Fruit fly (Drosophila melanogaster) whole organism, embryonic: ENCODE data around the gene Shal.
A peak's percentile ranks its signal among the peaks of the same experiment; 100 is the strongest.

Source experiments
- CG12744 ChIP-seq: fragments of 200-800 bp; sonication (Bioruptor generic); optimal IDR thresholded peaks from 2 replicates; lab custom pipeline; 2016; ENCODE audit warnings: missing biosample characterization, missing genetic modification characterization
- CG13894 ChIP-seq: fragments of 200-800 bp; sonication (Bioruptor generic); optimal IDR thresholded peaks from 3 replicates; lab custom pipeline; 2018; ENCODE audit warnings: missing biosample characterization, mild to moderate bottlenecking, missing genetic modification characterization, moderate library complexity
- CG2875 ChIP-seq: fragments of 200-800 bp; sonication (Bioruptor generic); optimal IDR thresholded peaks from 2 replicates; lab custom pipeline; 2017; ENCODE audit warnings: missing biosample characterization, mild to moderate bottlenecking, missing genetic modification characterization, missing genetic modification reagents
- CG30431 ChIP-seq: fragments of 200-800 bp; sonication (Bioruptor generic); optimal IDR thresholded peaks from 2 replicates; lab custom pipeline; 2017; ENCODE audit warnings: missing biosample characterization, missing genetic modification characterization
- CG32767 ChIP-seq: fragments of 200-800 bp; sonication (Bioruptor generic); IDR thresholded peaks from 2 replicates; pipeline ENCODE4 v1.3.6; 2022; ENCODE audit warnings: missing biosample characterization, missing genetic modification characterization
- CG7372 ChIP-seq: fragments of 200-800 bp; sonication (Bioruptor generic); IDR thresholded peaks from 2 replicates; pipeline ENCODE4 v1.3.6; 2022; ENCODE audit warnings: missing biosample characterization, missing genetic modification characterization
- CG8359 ChIP-seq: fragments of 200-800 bp; sonication (Bioruptor generic); optimal IDR thresholded peaks from 2 replicates; lab custom pipeline; 2017; ENCODE audit warnings: missing biosample characterization, mild to moderate bottlenecking, missing genetic modification characterization, borderline replicate concordance
- CG9876 ChIP-seq: fragments of 200-800 bp; sonication (Bioruptor generic); optimal IDR thresholded peaks from 2 replicates; lab custom pipeline; 2016; ENCODE audit warnings: missing biosample characterization, missing genetic modification characterization
- CG9932 ChIP-seq: fragments of 200-800 bp; sonication (Bioruptor generic); IDR thresholded peaks from 2 replicates; pipeline ENCODE4 v1.3.6; 2022; ENCODE audit warnings: missing biosample characterization, missing genetic modification characterization
- CTCF ChIP-seq: fragments of 200-800 bp; sonication (Bioruptor generic); optimal IDR thresholded peaks from 2 replicates; lab custom pipeline; 2017; ENCODE audit warnings: missing biosample characterization, mild to moderate bottlenecking, missing genetic modification characterization, moderate library complexity
- CrebB ChIP-seq: fragments of 200-800 bp; sonication (Bioruptor generic); optimal IDR thresholded peaks from 3 replicates; lab custom pipeline; 2018; ENCODE audit warnings: missing biosample characterization, mild to moderate bottlenecking, missing genetic modification characterization
- Drgx ChIP-seq: fragments of 200-800 bp; sonication (Bioruptor generic); IDR thresholded peaks from 2 replicates; pipeline ENCODE4 v1.3.6; 2022; ENCODE audit warnings: missing biosample characterization, missing genetic modification characterization
- Ets65A ChIP-seq: fragments of 200-800 bp; sonication (Bioruptor generic); peaks from one replicate; lab custom pipeline; 2016; ENCODE audit warnings: missing biosample characterization, missing genetic modification characterization
- Fer1 ChIP-seq: fragments of 200-800 bp; sonication (Bioruptor generic); optimal IDR thresholded peaks from 2 replicates; lab custom pipeline; 2017; ENCODE audit warnings: missing biosample characterization, mild to moderate bottlenecking, missing genetic modification characterization
- HHEX ChIP-seq: fragments of 200-800 bp; sonication (Bioruptor generic); optimal IDR thresholded peaks from 3 replicates; lab custom pipeline; 2017; ENCODE audit warnings: missing biosample characterization, mild to moderate bottlenecking, missing genetic modification characterization, missing genetic modification reagents
- HmgZ ChIP-seq: fragments of 200-800 bp; sonication (Bioruptor generic); optimal IDR thresholded peaks from 2 replicates; lab custom pipeline; 2018; ENCODE audit warnings: missing biosample characterization, mild to moderate bottlenecking, missing genetic modification characterization
- Hmx ChIP-seq: fragments of 200-800 bp; sonication (Bioruptor generic); optimal IDR thresholded peaks from 2 replicates; lab custom pipeline; 2016; ENCODE audit warnings: missing biosample characterization, missing genetic modification characterization
- Lim3 ChIP-seq: fragments of 200-800 bp; sonication (Bioruptor generic); IDR thresholded peaks from 2 replicates; pipeline ENCODE4 v1.3.6; 2022; ENCODE audit warnings: missing biosample characterization, missing genetic modification characterization
- Neu2 ChIP-seq: fragments of 200-800 bp; sonication (Bioruptor generic); optimal IDR thresholded peaks from 3 replicates; lab custom pipeline; 2016; ENCODE audit warnings: missing biosample characterization, missing genetic modification characterization, borderline replicate concordance
- Xbp1 ChIP-seq: fragments of 200-800 bp; sonication (Bioruptor generic); optimal IDR thresholded peaks from 3 replicates; lab custom pipeline; 2016; ENCODE audit warnings: missing biosample characterization, mild to moderate bottlenecking, missing genetic modification characterization
- chm ChIP-seq: fragments of 200-800 bp; sonication (Bioruptor generic); IDR thresholded peaks from 2 replicates; pipeline ENCODE4 v1.3.6; 2022; ENCODE audit warnings: missing biosample characterization, missing genetic modification characterization
- corto ChIP-seq: fragments of 200-800 bp; sonication (Bioruptor generic); optimal IDR thresholded peaks from 2 replicates; lab custom pipeline; 2016; ENCODE audit warnings: missing biosample characterization, mild to moderate bottlenecking, missing genetic modification characterization, moderate library complexity
- dm ChIP-seq: fragments of 200-800 bp; sonication (Bioruptor generic); optimal IDR thresholded peaks from 3 replicates; lab custom pipeline; 2016; ENCODE audit warnings: missing biosample characterization, missing genetic modification characterization
- hbn ChIP-seq: fragments of 200-800 bp; sonication (Bioruptor generic); IDR thresholded peaks from 2 replicates; pipeline ENCODE4 v1.3.6; 2022; ENCODE audit warnings: missing biosample characterization, missing genetic modification characterization; ENCODE audit not compliant: partially characterized antibody
- klu ChIP-seq: fragments of 200-800 bp; sonication (Bioruptor generic); IDR thresholded peaks from 2 replicates; pipeline ENCODE4 v1.3.6; 2022; ENCODE audit warnings: missing biosample characterization, missing genetic modification characterization
- nerfin-1 ChIP-seq: fragments of 200-800 bp; sonication (Bioruptor generic); optimal IDR thresholded peaks from 3 replicates; lab custom pipeline; 2019; ENCODE audit warnings: missing biosample characterization, mild to moderate bottlenecking, missing genetic modification characterization, moderate library complexity
- oc ChIP-seq: fragments of 200-800 bp; sonication (Bioruptor generic); optimal IDR thresholded peaks from 2 replicates; lab custom pipeline; 2018; ENCODE audit warnings: missing biosample characterization, mild to moderate bottlenecking, missing genetic modification characterization, moderate library complexity
- slou ChIP-seq: fragments of 200-800 bp; sonication (Bioruptor generic); optimal IDR thresholded peaks from 3 replicates; lab custom pipeline; 2016; ENCODE audit warnings: missing biosample characterization, missing genetic modification characterization
- usp ChIP-seq: fragments of >200 bp; optimal IDR thresholded peaks from 2 replicates; lab custom pipeline; 2017; ENCODE audit warnings: missing biosample characterization, missing genetic modification characterization
- vnd ChIP-seq: fragments of 200-800 bp; sonication (Bioruptor generic); IDR thresholded peaks from 3 replicates; pipeline ENCODE4 v1.3.6; 2022; ENCODE audit warnings: missing biosample characterization, missing genetic modification characterization; ENCODE audit not compliant: partially characterized antibody

Gene Shal

DNA sequence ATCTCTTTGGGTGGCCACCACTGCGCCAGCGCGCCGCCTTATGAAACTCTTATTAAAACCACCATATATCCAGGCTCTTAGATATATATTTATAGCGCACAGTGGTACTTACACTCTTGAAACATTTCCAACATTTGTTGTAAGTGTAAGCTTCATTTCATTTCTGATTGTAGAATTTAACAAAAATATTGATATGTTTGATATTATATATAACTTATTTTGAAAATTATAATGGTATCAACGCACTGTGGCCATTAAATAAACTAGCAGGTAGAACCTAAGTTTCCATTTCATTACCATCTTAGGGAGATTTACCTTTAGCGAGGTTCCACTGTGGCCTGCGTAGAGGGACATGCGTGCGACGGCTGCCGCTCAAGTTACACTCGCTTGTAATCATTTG, 59.7 kb downstream of the Shal start (continued):
- no peak for TF ChIP-seq nerfin-1 (tag; lab: Kevin White, UChicago)
- TF ChIP-seq, all 482 proteins: peak for 0

DNA sequence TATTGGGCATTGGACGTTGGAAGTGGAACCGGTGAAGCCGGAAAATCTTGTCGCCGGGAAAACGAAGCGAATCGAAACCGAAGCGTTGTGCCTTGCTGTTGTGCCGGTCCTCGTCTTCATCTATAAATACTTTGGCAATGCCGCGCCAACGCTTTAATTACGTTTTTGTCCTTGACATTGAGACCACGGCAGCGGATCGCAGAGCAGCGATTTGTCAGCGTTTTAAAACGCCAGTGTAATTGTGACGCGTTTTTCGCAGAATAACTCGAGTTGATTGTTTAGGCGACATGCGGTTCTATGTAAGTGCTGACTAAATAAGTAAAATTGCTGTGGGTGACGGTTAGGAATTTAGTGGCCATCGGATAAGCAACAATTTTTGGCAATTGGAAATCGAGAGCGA, 63.3 kb downstream of the Shal start:
- TF ChIP-seq CG8359 (peak; percentile 93), chm (GFP tag; lab: Robert Waterston, UW) (no peak)

DNA sequence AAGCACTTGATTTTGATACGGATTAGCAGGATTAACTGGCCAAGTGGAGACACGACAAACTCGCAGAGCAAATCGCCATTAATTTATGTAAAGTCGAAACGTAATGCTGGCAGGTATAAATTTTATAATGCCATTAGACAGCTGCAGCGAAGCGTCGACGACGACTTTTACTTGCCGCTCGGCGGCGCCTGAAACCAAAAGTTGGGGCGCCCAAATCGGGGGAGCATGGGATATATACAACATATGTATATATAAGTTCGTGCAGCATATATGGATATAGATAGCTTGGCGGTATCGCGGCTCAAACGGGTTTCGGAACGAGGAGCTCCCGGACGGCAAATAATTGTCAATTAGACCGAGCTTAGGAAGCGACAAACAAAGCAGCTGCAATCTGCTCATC, 63.7 kb downstream of the Shal start, which contains the start of gene Cpr76Bc:
Gene Cpr76Bc (plus strand): TSS at position 301 of the 400 bp plus-strand sequence.
- TF ChIP-seq CG9932 (GFP tag; lab: Robert Waterston, UW) (no peak), Drgx (GFP tag; lab: Robert Waterston, UW) (0 out of 2 replicates have a peak, but pooled peaks have one; percentile 37), corto (GFP tag; lab: Kevin White, UChicago) (no peak), Lim3 (GFP tag; lab: Robert Waterston, UW) (no peak), klu (no peak), oc (peak; percentile 12), Xbp1 (no peak), Ets65A (peak; percentile 26), CG7372 (GFP tag; lab: Robert Waterston, UW) (no peak)

DNA sequence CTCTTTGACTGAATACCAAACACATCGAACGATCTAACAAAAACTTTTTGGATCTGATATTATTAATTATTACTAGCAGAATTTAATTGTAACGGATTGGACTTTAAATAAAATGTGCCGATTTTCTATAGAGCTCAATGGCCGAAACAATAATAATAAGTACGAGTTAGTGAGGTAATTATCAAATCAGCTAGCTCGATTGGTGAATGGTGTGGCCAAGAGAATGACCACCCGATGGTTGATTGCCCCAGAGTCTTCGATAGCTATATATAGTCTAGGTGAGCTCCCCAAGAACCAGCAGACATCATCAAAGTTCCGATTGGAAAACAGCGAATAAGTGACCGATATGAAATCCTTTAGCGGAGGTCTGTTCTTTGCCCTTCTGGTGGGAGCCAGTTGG, 65.0 kb downstream of the Shal start, which contains the start of gene Cpr76Bb:
Gene Cpr76Bb (plus strand): TSS at position 301 of the 400 bp plus-strand sequence.
- TF ChIP-seq CG30431 (GFP tag; lab: Kevin White, UChicago) (no peak), Neu2 (no peak), CTCF (GFP tag; lab: Kevin White, UChicago) (no peak), CG32767 (GFP tag; lab: Robert Waterston, UW) (no peak), slou (GFP tag; lab: Kevin White, UChicago) (no peak), Fer1 (GFP tag; lab: Kevin White, UChicago) (no peak), Hmx (GFP tag; lab: Kevin White, UChicago) (no peak), CG12744 (GFP tag; lab: Kevin White, UChicago) (no peak)

DNA sequence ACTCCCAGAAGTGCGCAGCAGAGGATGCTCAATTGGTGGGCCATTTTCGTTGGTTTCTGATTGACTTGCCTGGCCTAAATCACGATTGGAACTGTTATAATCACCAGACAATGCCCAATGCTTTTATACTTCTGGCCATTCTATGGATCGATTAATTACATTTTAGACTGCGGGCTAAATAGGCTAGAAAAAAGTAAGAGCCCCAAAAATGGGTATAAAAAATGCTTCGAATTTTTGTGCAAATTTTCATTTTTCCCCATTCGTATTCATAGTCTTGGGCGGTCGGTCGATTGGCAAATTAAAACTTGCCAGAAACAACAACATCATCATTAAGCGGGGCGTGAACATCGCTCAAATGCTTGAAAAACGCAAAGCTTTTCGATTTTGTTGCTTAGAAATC, 66.1 kb downstream of the Shal start, which contains the start of gene Cpr76Ba:
Gene Cpr76Ba (minus strand): TSS at position 101 of the 400 bp plus-strand sequence.
- TF ChIP-seq CG2875 (no peak), CG9876 (GFP tag; lab: Kevin White, UChicago) (no peak), CG13894 (tag; lab: Kevin White, UChicago) (no peak), CrebB (tag; lab: Kevin White, UChicago) (no peak), hbn (GFP tag; lab: Robert Waterston, UW) (no peak), dm (GFP tag; lab: Kevin White, UChicago) (no peak), usp (GFP tag; lab: Kevin White, UChicago) (no peak), HHEX (GFP tag; lab: Kevin White, UChicago) (no peak), vnd (GFP tag; lab: Robert Waterston, UW) (no peak), HmgZ (tag; lab: Kevin White, UChicago) (no peak)
